Worm (Caenorhabditis elegans) whole organism, L1 larva: ENCODE data around the gene rps-27.

Experiments
- C04F5.9 ChIP-seq: sonication (generic microtip); optimal IDR thresholded peaks from 2 replicates; lab custom pipeline; 2016; ENCODE audit warnings: missing genetic modification characterization, missing compliant biosample characterization
- C16A3.4 ChIP-seq: fragments of 150-350 bp; optimal IDR thresholded peaks from 2 replicates; lab custom pipeline; 2014; ENCODE audit warnings: missing biosample characterization, missing genetic modification characterization
- F16B12.6 ChIP-seq: fragments of 150-350 bp; optimal IDR thresholded peaks from 2 replicates; lab custom pipeline; 2014; ENCODE audit warnings: missing biosample characterization, missing genetic modification characterization
- aly-2 ChIP-seq: fragments of 150-350 bp; optimal IDR thresholded peaks from 2 replicates; lab custom pipeline; 2014; ENCODE audit warnings: missing biosample characterization, missing genetic modification characterization
- ama-1 ChIP-seq: fragments of 150-350 bp; optimal IDR thresholded peaks from 2 replicates; lab custom pipeline; 2014
- blmp-1 ChIP-seq: fragments of 150-350 bp; optimal IDR thresholded peaks from 2 replicates; lab custom pipeline; 2014; ENCODE audit warnings: missing biosample characterization, missing genetic modification characterization
- ceh-8 ChIP-seq: fragments of 200-800 bp; sonication (Bioruptor generic); optimal IDR thresholded peaks from 2 replicates; lab custom pipeline; 2018; ENCODE audit warnings: mild to moderate bottlenecking, missing genetic modification characterization, moderate library complexity, missing compliant biosample characterization
- ceh-88 ChIP-seq: fragments of 200-800 bp; sonication (Bioruptor generic); IDR thresholded peaks from 2 replicates; pipeline ENCODE4 v1.3.6; 2022; ENCODE audit warnings: missing genetic modification characterization, missing compliant biosample characterization
- ces-1 ChIP-seq: fragments of 150-350 bp; optimal IDR thresholded peaks from 2 replicates; lab custom pipeline; 2014; ENCODE audit warnings: missing biosample characterization, missing genetic modification reagents, missing genetic modification characterization
- dpl-1 ChIP-seq, 3 experiments: fragments of 150-350 bp in 2 of 3; sonication (generic microtip) in 1 of 3; optimal IDR thresholded peaks; 2 replicates each; lab custom pipeline; 2014 to 2017; ENCODE audit warnings: missing biosample characterization in 3 of 3, missing genetic modification characterization in 3 of 3, missing genetic modification reagents in 3 of 3
- dsc-1 ChIP-seq: sonication (generic microtip); optimal IDR thresholded peaks from 2 replicates; lab custom pipeline; 2016; ENCODE audit warnings: mild to moderate bottlenecking, missing genetic modification characterization, missing compliant biosample characterization
- egl-13 ChIP-seq: sonication (generic microtip); optimal IDR thresholded peaks from 2 replicates; lab custom pipeline; 2016; ENCODE audit warnings: missing genotype, missing genetic modification reagents, missing genetic modification characterization, missing compliant biosample characterization
- egl-27 ChIP-seq, 2 experiments: fragments of 150-350 bp in 1 of 2; sonication (generic microtip); optimal IDR thresholded peaks; 3 replicates each; lab custom pipeline; 2017 to 2018; ENCODE audit warnings: missing biosample characterization in 2 of 2, missing genetic modification characterization in 2 of 2, missing genetic modification reagents in 2 of 2
- elt-2 ChIP-seq: sonication (generic microtip); optimal IDR thresholded peaks from 2 replicates; lab custom pipeline; 2016; ENCODE audit warnings: missing genetic modification characterization, mild to moderate bottlenecking, inconsistent platforms, missing compliant biosample characterization, missing genetic modification reagents
- fkh-8 ChIP-seq: sonication (generic microtip); optimal IDR thresholded peaks from 2 replicates; lab custom pipeline; 2016; ENCODE audit warnings: mild to moderate bottlenecking, missing genetic modification characterization, missing compliant biosample characterization
- fos-1 ChIP-seq: fragments of 150-350 bp; optimal IDR thresholded peaks from 2 replicates; lab custom pipeline; 2014; ENCODE audit warnings: missing biosample characterization, missing genetic modification characterization
- hpl-2 ChIP-seq: fragments of 150-350 bp; optimal IDR thresholded peaks from 2 replicates; lab custom pipeline; 2014; ENCODE audit warnings: missing biosample characterization, missing genetic modification reagents, missing genetic modification characterization
- jun-1 ChIP-seq: fragments of 150-350 bp; optimal IDR thresholded peaks from 2 replicates; lab custom pipeline; 2014; ENCODE audit warnings: missing biosample characterization, missing genetic modification reagents, missing genetic modification characterization
- lin-14 ChIP-seq: fragments of 200-800 bp; sonication (Bioruptor generic); optimal IDR thresholded peaks from 2 replicates; lab custom pipeline; 2018; ENCODE audit warnings: mild to moderate bottlenecking, missing genetic modification characterization, moderate library complexity, missing compliant biosample characterization
- lin-39 ChIP-seq: fragments of 150-350 bp; optimal IDR thresholded peaks from 2 replicates; lab custom pipeline; 2014; ENCODE audit warnings: missing biosample characterization, missing genetic modification reagents, missing genetic modification characterization
- lir-3 ChIP-seq: sonication (generic microtip); optimal IDR thresholded peaks from 2 replicates; lab custom pipeline; 2016; ENCODE audit warnings: mild to moderate bottlenecking, missing genetic modification characterization, moderate library complexity, missing compliant biosample characterization; ENCODE audit not compliant: poor library complexity
- lsy-2 ChIP-seq, 2 experiments: fragments of 150-350 bp; optimal IDR thresholded peaks; 2 replicates each; lab custom pipeline; 2014; ENCODE audit warnings: missing biosample characterization in 2 of 2, missing genetic modification characterization in 2 of 2
- mab-9 ChIP-seq: fragments of 200-800 bp; sonication (Bioruptor generic); IDR thresholded peaks from 2 replicates; pipeline ENCODE4 v1.3.6; 2022; ENCODE audit warnings: missing genetic modification reagents, missing genetic modification characterization, missing compliant biosample characterization
- mef-2 ChIP-seq: fragments of 150-350 bp; optimal IDR thresholded peaks from 2 replicates; lab custom pipeline; 2014; ENCODE audit warnings: missing biosample characterization, missing genetic modification characterization
- mep-1 ChIP-seq: fragments of 150-350 bp; optimal IDR thresholded peaks from 2 replicates; lab custom pipeline; 2014; ENCODE audit warnings: missing biosample characterization, missing genetic modification characterization
- nhr-11 ChIP-seq: fragments of 150-350 bp; optimal IDR thresholded peaks from 2 replicates; lab custom pipeline; 2014; ENCODE audit warnings: missing biosample characterization, missing genetic modification characterization
- nhr-19 ChIP-seq: fragments of 200-800 bp; sonication (Bioruptor generic); conservative IDR thresholded peaks from 2 replicates; pipeline ENCODE4 v1.3.6; 2022; ENCODE audit warnings: missing genetic modification characterization, missing compliant biosample characterization
- nhr-20 ChIP-seq: sonication (generic microtip); optimal IDR thresholded peaks from 2 replicates; lab custom pipeline; 2016; ENCODE audit warnings: mild to moderate bottlenecking, missing genetic modification characterization, missing compliant biosample characterization
- nhr-237 ChIP-seq: fragments of 150-350 bp; optimal IDR thresholded peaks from 2 replicates; lab custom pipeline; 2014; ENCODE audit warnings: missing biosample characterization, missing genetic modification characterization
- nhr-28 ChIP-seq: fragments of 150-350 bp; optimal IDR thresholded peaks from 2 replicates; lab custom pipeline; 2014; ENCODE audit warnings: missing biosample characterization, missing genetic modification characterization
- nhr-47 ChIP-seq: sonication (generic microtip); optimal IDR thresholded peaks from 2 replicates; lab custom pipeline; 2016; ENCODE audit warnings: mild to moderate bottlenecking, missing genetic modification characterization, moderate library complexity, missing compliant biosample characterization
- nhr-71 ChIP-seq: sonication (generic microtip); optimal IDR thresholded peaks from 2 replicates; lab custom pipeline; 2016; ENCODE audit warnings: mild to moderate bottlenecking, missing genetic modification characterization, moderate library complexity, missing compliant biosample characterization
- nhr-76 ChIP-seq: sonication (generic microtip); optimal IDR thresholded peaks from 2 replicates; lab custom pipeline; 2017; ENCODE audit warnings: missing biosample characterization, missing genetic modification characterization
- nhr-77 ChIP-seq: fragments of 150-350 bp; optimal IDR thresholded peaks from 2 replicates; lab custom pipeline; 2014; ENCODE audit warnings: missing biosample characterization, missing genetic modification characterization
- nhr-84 ChIP-seq: sonication (generic microtip); optimal IDR thresholded peaks from 2 replicates; lab custom pipeline; 2017; ENCODE audit warnings: missing biosample characterization, missing genetic modification characterization
- nhr-85 ChIP-seq: sonication (generic microtip); peaks from one replicate; lab custom pipeline; 2016; ENCODE audit warnings: missing genetic modification characterization, inconsistent platforms, missing compliant biosample characterization
- pag-3 ChIP-seq: sonication (generic microtip); optimal IDR thresholded peaks from 2 replicates; lab custom pipeline; 2017; ENCODE audit warnings: missing genetic modification characterization, mild to moderate bottlenecking, missing compliant biosample characterization, antibody characterized with exemption, borderline replicate concordance; ENCODE audit not compliant: insufficient read depth
- pax-3 ChIP-seq: fragments of 200-800 bp; sonication (Bioruptor generic); optimal IDR thresholded peaks from 2 replicates; lab custom pipeline; 2018; ENCODE audit warnings: mild to moderate bottlenecking, missing genetic modification characterization, moderate library complexity, missing compliant biosample characterization
- skn-1 ChIP-seq: fragments of 150-350 bp; optimal IDR thresholded peaks from 2 replicates; lab custom pipeline; 2014; ENCODE audit warnings: missing biosample characterization, missing genetic modification characterization
- snpc-4 ChIP-seq: fragments of 150-350 bp; optimal IDR thresholded peaks from 2 replicates; lab custom pipeline; 2014; ENCODE audit warnings: missing biosample characterization, missing genetic modification characterization
- snu-23 ChIP-seq: sonication (generic microtip); optimal IDR thresholded peaks from 2 replicates; lab custom pipeline; 2016; ENCODE audit warnings: missing genetic modification characterization, missing compliant biosample characterization
- sox-4 ChIP-seq: sonication (generic microtip); optimal IDR thresholded peaks from 2 replicates; lab custom pipeline; 2016; ENCODE audit warnings: missing genetic modification characterization, missing compliant biosample characterization
- sup-37 ChIP-seq: fragments of 200-800 bp; sonication (Bioruptor generic); optimal IDR thresholded peaks from 2 replicates; lab custom pipeline; 2018; ENCODE audit warnings: mild to moderate bottlenecking, missing genetic modification characterization, missing compliant biosample characterization
- unc-130 ChIP-seq: fragments of 150-350 bp; optimal IDR thresholded peaks from 2 replicates; lab custom pipeline; 2017; ENCODE audit warnings: missing biosample characterization, missing genetic modification characterization, inconsistent platforms
- unc-30 ChIP-seq: sonication (generic microtip); optimal IDR thresholded peaks from 2 replicates; lab custom pipeline; 2017; ENCODE audit warnings: missing biosample characterization, missing genetic modification characterization
- unc-86 ChIP-seq: sonication (generic microtip); optimal IDR thresholded peaks from 2 replicates; lab custom pipeline; 2016; ENCODE audit warnings: missing genetic modification characterization, missing compliant biosample characterization
- unc-98 ChIP-seq: fragments of 200-800 bp; sonication (Bioruptor generic); IDR thresholded peaks from 2 replicates; pipeline ENCODE4 v1.3.6; 2022; ENCODE audit warnings: missing genetic modification characterization, missing compliant biosample characterization
- xbp-1 ChIP-seq: sonication (generic microtip); optimal IDR thresholded peaks from 2 replicates; lab custom pipeline; 2016; ENCODE audit warnings: missing genetic modification characterization, missing compliant biosample characterization
- ztf-11 ChIP-seq, 2 experiments: sonication (generic microtip); optimal IDR thresholded peaks; 2 replicates each; lab custom pipeline; 2016 to 2017; ENCODE audit warnings: missing genetic modification characterization in 2 of 2, missing biosample characterization in 1 of 2, missing compliant biosample characterization in 1 of 2
- ztf-4 ChIP-seq: fragments of 150-350 bp; optimal IDR thresholded peaks from 2 replicates; lab custom pipeline; 2014; ENCODE audit warnings: missing biosample characterization, missing genetic modification characterization

rps-27 gene

DNA sequence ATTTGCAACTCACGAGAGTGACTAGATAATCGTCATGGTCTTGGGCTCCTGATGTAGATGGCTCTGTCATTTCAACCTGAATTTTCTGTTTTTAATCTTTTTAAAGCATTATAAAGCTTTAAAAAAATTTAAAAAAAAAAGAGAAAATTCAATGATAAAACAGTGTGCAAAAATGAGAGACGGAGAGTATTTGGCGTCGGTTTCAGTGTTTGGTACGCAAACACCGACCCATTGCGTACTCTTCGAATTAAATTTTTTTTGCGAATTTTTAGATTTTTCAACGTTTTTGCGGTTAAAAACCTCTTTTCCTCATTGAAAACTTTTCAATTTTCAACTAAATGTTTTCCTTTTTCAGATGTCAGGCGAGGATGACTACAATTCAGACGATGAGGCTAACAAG is 24.0 kb upstream of the rps-27 start, which contains the start of the genes W03F9.2 and sftb-2 (continued):
- TF ChIP-seq xbp-1 (tag; lab: Kevin White, UChicago) (peak; percentile 36), ceh-8 (GFP tag; lab: Kevin White, UChicago) (no peak), unc-98 (GFP tag; lab: Robert Waterston, UW) (no peak), aly-2 (tag; lab: Kevin White, UChicago) (no peak), fkh-8 (tag; lab: Kevin White, UChicago) (no peak), unc-86 (tag; lab: Kevin White, UChicago) (no peak), blmp-1 (tag; lab: Kevin White, UChicago) (no peak), nhr-71 (tag; lab: Kevin White, UChicago) (peak; percentile 56)

- TF ChIP-seq pax-3 (tag; lab: Kevin White, UChicago) = peak; percentile 7
- TF ChIP-seq lsy-2 (tag; optimal IDR thresholded peaks at IDR 0.05; lab: Kevin White, UChicago) = peak; percentile 59 to 79
- TF ChIP-seq unc-30 (tag; lab: Kevin White, UChicago) = no peak
- TF ChIP-seq hpl-2 = no peak
- no peak for TF ChIP-seq nhr-76 (tag; lab: Kevin White, UChicago)
- peak; percentile 85 for TF ChIP-seq nhr-47
- TF ChIP-seq aly-2 (tag; lab: Kevin White, UChicago) = no peak
- TF ChIP-seq nhr-85 (tag; lab: Kevin White, UChicago) = peak; percentile 33
- TF ChIP-seq nhr-11 (tag; lab: Kevin White, UChicago) = peak; percentile 21
- no peak for TF ChIP-seq ztf-11 (tag; optimal IDR thresholded peaks at IDR 0.05; lab: Kevin White, UChicago)
- no peak for TF ChIP-seq ztf-4 (tag; lab: Kevin White, UChicago)
- TF ChIP-seq ama-1 (lab: Kevin White, UChicago) = no peak
- TF ChIP-seq snpc-4 (tag; lab: Kevin White, UChicago) = peak; percentile 67
- TF ChIP-seq nhr-77 (tag; lab: Kevin White, UChicago) = no peak
- TF ChIP-seq ceh-88 (GFP tag; lab: Robert Waterston, UW) = no peak
- TF ChIP-seq egl-27 (tag; optimal IDR thresholded peaks at IDR 0.05; lab: Kevin White, UChicago) = no peak
- peak; percentile 69 for TF ChIP-seq nhr-20 (tag; lab: Kevin White, UChicago)
- no peak for TF ChIP-seq nhr-237 (tag; lab: Kevin White, UChicago)
- peak; percentile 82 for TF ChIP-seq nhr-71 (tag; lab: Kevin White, UChicago)
- TF ChIP-seq pag-3 = no peak
- TF ChIP-seq C04F5.9 = peak; percentile 55
- no peak for TF ChIP-seq mef-2
- peak; percentile 78 for TF ChIP-seq ceh-8 (GFP tag; lab: Kevin White, UChicago)
- peak; percentile 69 for TF ChIP-seq xbp-1 (tag; lab: Kevin White, UChicago)
- TF ChIP-seq fkh-8 (tag; lab: Kevin White, UChicago) = peak; percentile 48
- TF ChIP-seq dsc-1 (tag; lab: Kevin White, UChicago) = peak; percentile 85
- TF ChIP-seq jun-1 (tag; lab: Kevin White, UChicago) = no peak
- peak; percentile 96 for TF ChIP-seq mep-1 (tag; lab: Kevin White, UChicago)
- peak; percentile 65 for TF ChIP-seq unc-130
- no peak for TF ChIP-seq ces-1
- TF ChIP-seq unc-98 (GFP tag; lab: Robert Waterston, UW) = no peak
- no peak for TF ChIP-seq nhr-28 (tag; lab: Kevin White, UChicago)
- TF ChIP-seq skn-1 (tag; lab: Kevin White, UChicago) = peak; percentile 69
- peak; percentile 42 to 70 (median 64) for TF ChIP-seq dpl-1 (GFP tag; optimal IDR thresholded peaks at IDR 0.05; lab: Kevin White, UChicago)
- TF ChIP-seq mab-9 (GFP tag; lab: Robert Waterston, UW) = no peak
- peak; percentile 57 for TF ChIP-seq nhr-19
- no peak for TF ChIP-seq fos-1 (tag; lab: Kevin White, UChicago)
- peak; percentile 69 for TF ChIP-seq egl-13
- TF ChIP-seq F16B12.6 (tag; lab: Kevin White, UChicago) = peak; percentile 96
- TF ChIP-seq blmp-1 (tag; lab: Kevin White, UChicago) = peak; percentile 37
- TF ChIP-seq sup-37 (GFP tag; lab: Kevin White, UChicago) = no peak
- TF ChIP-seq lin-39 (tag; lab: Kevin White, UChicago) = peak; percentile 77
- TF ChIP-seq lin-14 (GFP tag; lab: Kevin White, UChicago) = no peak
- peak; percentile 26 for TF ChIP-seq elt-2 (tag; lab: Kevin White, UChicago)
- peak; percentile 78 for TF ChIP-seq snu-23 (GFP tag; lab: Kevin White, UChicago)
- no peak for TF ChIP-seq nhr-84 (tag; lab: Kevin White, UChicago)
- TF ChIP-seq lir-3 (tag; lab: Kevin White, UChicago) = no peak
- peak; percentile 21 for TF ChIP-seq C16A3.4
- TF ChIP-seq sox-4 = peak; percentile 50
Measured at ce11 chrV:126610-127009, 22.7 kb upstream of the rps-27 start, which contains the start of gene W03F9.1. Gene W03F9.1, minus strand, starts transcription at chrV:126718.
